Worm (Caenorhabditis elegans) whole organism, L2 larva: ENCODE results near the gene sth-1.

Source experiments
- Y55F3AM.14 ChIP-seq: fragments of 200-800 bp; sonication (Bioruptor generic); optimal IDR thresholded peaks from 2 replicates; lab custom pipeline; 2018; ENCODE audit warnings: mild to moderate bottlenecking, missing genetic modification characterization, missing compliant biosample characterization
- ZK546.5 ChIP-seq: sonication (generic microtip); optimal IDR thresholded peaks from 2 replicates; lab custom pipeline; 2017; ENCODE audit warnings: missing biosample characterization, missing genetic modification characterization
- aly-2 ChIP-seq: fragments of 150-350 bp; optimal IDR thresholded peaks from 2 replicates; lab custom pipeline; 2014; ENCODE audit warnings: missing biosample characterization, missing genetic modification characterization
- ama-1 ChIP-seq: fragments of 150-350 bp; optimal IDR thresholded peaks from 2 replicates; lab custom pipeline; 2018; ENCODE audit warnings: inconsistent platforms
- blmp-1 ChIP-seq: sonication (generic microtip); optimal IDR thresholded peaks from 2 replicates; lab custom pipeline; 2017; ENCODE audit warnings: missing genetic modification characterization, mild to moderate bottlenecking, missing compliant biosample characterization, antibody characterized with exemption, moderate library complexity; ENCODE audit not compliant: insufficient read depth
- ceh-16 ChIP-seq: fragments of 150-350 bp; optimal IDR thresholded peaks from 2 replicates; lab custom pipeline; 2014; ENCODE audit warnings: missing biosample characterization, missing genetic modification characterization
- ceh-82 ChIP-seq: fragments of 150-350 bp; optimal IDR thresholded peaks from 2 replicates; lab custom pipeline; 2014; ENCODE audit warnings: missing biosample characterization, missing genetic modification characterization
- crh-2 ChIP-seq: sonication (generic microtip); optimal IDR thresholded peaks from 2 replicates; lab custom pipeline; 2017; ENCODE audit warnings: missing biosample characterization, missing genetic modification characterization
- egl-27 ChIP-seq: sonication (generic microtip); optimal IDR thresholded peaks from 3 replicates; lab custom pipeline; 2017; ENCODE audit warnings: missing biosample characterization, missing genetic modification reagents, missing genetic modification characterization
- elt-1 ChIP-seq: fragments of 150-350 bp; optimal IDR thresholded peaks from 2 replicates; lab custom pipeline; 2014; ENCODE audit warnings: missing biosample characterization, missing genetic modification characterization
- elt-3 ChIP-seq: sonication (generic microtip); optimal IDR thresholded peaks from 2 replicates; lab custom pipeline; 2017; ENCODE audit warnings: missing biosample characterization, missing genetic modification characterization
- fos-1 ChIP-seq: fragments of 150-350 bp; optimal IDR thresholded peaks from 2 replicates; lab custom pipeline; 2014; ENCODE audit warnings: missing biosample characterization, missing genetic modification characterization
- gmeb-1 ChIP-seq: fragments of 150-350 bp; optimal IDR thresholded peaks from 2 replicates; lab custom pipeline; 2014; ENCODE audit warnings: missing biosample characterization, missing genetic modification characterization
- lin-39 ChIP-seq: fragments of 150-350 bp; optimal IDR thresholded peaks from 2 replicates; lab custom pipeline; 2014; ENCODE audit warnings: missing biosample characterization, missing genetic modification reagents, missing genetic modification characterization
- lsy-2 ChIP-seq, 2 experiments: fragments of 150-350 bp in 1 of 2; sonication (generic microtip) in 1 of 2; optimal IDR thresholded peaks; 2 replicates each; lab custom pipeline; 2014 to 2017; ENCODE audit warnings: missing biosample characterization in 2 of 2, missing genetic modification characterization in 2 of 2
- mab-5 ChIP-seq: fragments of 150-350 bp; optimal IDR thresholded peaks from 2 replicates; lab custom pipeline; 2014; ENCODE audit warnings: missing biosample characterization, missing genetic modification characterization
- mbf-1 ChIP-seq: sonication (generic microtip); optimal IDR thresholded peaks from 2 replicates; lab custom pipeline; 2017; ENCODE audit warnings: missing biosample characterization, missing genetic modification characterization
- mdl-1 ChIP-seq, 2 experiments: fragments of 150-350 bp in 1 of 2; sonication (generic microtip) in 1 of 2; optimal IDR thresholded peaks; 2 replicates each; lab custom pipeline; 2017; ENCODE audit warnings: missing biosample characterization in 2 of 2, missing genetic modification characterization in 2 of 2
- nhr-11 ChIP-seq: fragments of 150-350 bp; optimal IDR thresholded peaks from 2 replicates; lab custom pipeline; 2014; ENCODE audit warnings: missing biosample characterization, missing genetic modification characterization
- nhr-12 ChIP-seq: fragments of 150-350 bp; optimal IDR thresholded peaks from 2 replicates; lab custom pipeline; 2014; ENCODE audit warnings: missing biosample characterization, missing genetic modification characterization
- nhr-129 ChIP-seq: fragments of 150-350 bp; optimal IDR thresholded peaks from 2 replicates; lab custom pipeline; 2014; ENCODE audit warnings: missing biosample characterization, missing genetic modification characterization
- nhr-21 ChIP-seq: fragments of 150-350 bp; optimal IDR thresholded peaks from 2 replicates; lab custom pipeline; 2014; ENCODE audit warnings: missing biosample characterization, missing genetic modification characterization
- nhr-23 ChIP-seq: fragments of 150-350 bp; optimal IDR thresholded peaks from 2 replicates; lab custom pipeline; 2014; ENCODE audit warnings: missing biosample characterization, missing genetic modification reagents, missing genetic modification characterization
- nhr-237 ChIP-seq: fragments of 150-350 bp; optimal IDR thresholded peaks from 2 replicates; lab custom pipeline; 2014; ENCODE audit warnings: missing biosample characterization, missing genetic modification characterization
- nhr-25 ChIP-seq: fragments of 150-350 bp; sonication (generic microtip); optimal IDR thresholded peaks from 3 replicates; lab custom pipeline; 2014; ENCODE audit warnings: missing biosample characterization, missing genetic modification characterization
- nhr-6 ChIP-seq: fragments of 150-350 bp; optimal IDR thresholded peaks from 2 replicates; lab custom pipeline; 2014; ENCODE audit warnings: missing biosample characterization, missing genetic modification characterization
- nhr-77 ChIP-seq: fragments of 150-350 bp; optimal IDR thresholded peaks from 2 replicates; lab custom pipeline; 2014; ENCODE audit warnings: missing biosample characterization, missing genetic modification characterization
- peb-1 ChIP-seq: fragments of 150-350 bp; optimal IDR thresholded peaks from 2 replicates; lab custom pipeline; 2014; ENCODE audit warnings: missing biosample characterization, missing genetic modification characterization
- sem-4 ChIP-seq: fragments of 150-350 bp; optimal IDR thresholded peaks from 2 replicates; lab custom pipeline; 2014; ENCODE audit warnings: missing biosample characterization, missing genetic modification reagents, missing genetic modification characterization
- sma-3 ChIP-seq: sonication (generic microtip); optimal IDR thresholded peaks from 2 replicates; lab custom pipeline; 2016; ENCODE audit warnings: missing genetic modification reagents, missing genetic modification characterization, missing compliant biosample characterization
- sma-9 ChIP-seq, 2 experiments: fragments of 150-350 bp in 1 of 2; sonication (generic microtip) in 1 of 2; optimal IDR thresholded peaks; 2 replicates each; lab custom pipeline; 2014 to 2016; ENCODE audit warnings: missing genetic modification characterization in 2 of 2, mild to moderate bottlenecking in 1 of 2, missing biosample characterization in 1 of 2, missing compliant biosample characterization in 1 of 2, missing genetic modification reagents in 1 of 2, moderate library complexity in 1 of 2
- snpc-4 ChIP-seq: fragments of 150-350 bp; optimal IDR thresholded peaks from 2 replicates; lab custom pipeline; 2014; ENCODE audit warnings: missing biosample characterization, missing genetic modification characterization
- unc-39 ChIP-seq: fragments of 150-350 bp; optimal IDR thresholded peaks from 2 replicates; lab custom pipeline; 2014; ENCODE audit warnings: missing biosample characterization, missing genetic modification characterization
- unc-55 ChIP-seq: fragments of 150-350 bp; sonication (generic microtip); optimal IDR thresholded peaks from 3 replicates; lab custom pipeline; 2014; ENCODE audit warnings: missing biosample characterization, missing genetic modification reagents, missing genetic modification characterization
- unc-62 ChIP-seq: fragments of 150-350 bp; optimal IDR thresholded peaks from 2 replicates; lab custom pipeline; 2014; ENCODE audit warnings: missing biosample characterization, missing genetic modification reagents, missing genetic modification characterization
- zag-1 ChIP-seq: fragments of 150-350 bp; optimal IDR thresholded peaks from 2 replicates; lab custom pipeline; 2014; ENCODE audit warnings: missing biosample characterization, missing genetic modification characterization
- ztf-1 ChIP-seq: fragments of 200-800 bp; sonication (Bioruptor generic); conservative IDR thresholded peaks from 2 replicates; pipeline ENCODE4 v1.3.6; 2022; ENCODE audit warnings: missing genetic modification characterization, missing compliant biosample characterization
- ztf-11 ChIP-seq: sonication (generic microtip); optimal IDR thresholded peaks from 2 replicates; lab custom pipeline; 2017; ENCODE audit warnings: missing biosample characterization, missing genetic modification characterization
- ztf-4 ChIP-seq: fragments of 150-350 bp; optimal IDR thresholded peaks from 2 replicates; lab custom pipeline; 2014; ENCODE audit warnings: missing biosample characterization, missing genetic modification characterization

The sth-1 gene

DNA sequence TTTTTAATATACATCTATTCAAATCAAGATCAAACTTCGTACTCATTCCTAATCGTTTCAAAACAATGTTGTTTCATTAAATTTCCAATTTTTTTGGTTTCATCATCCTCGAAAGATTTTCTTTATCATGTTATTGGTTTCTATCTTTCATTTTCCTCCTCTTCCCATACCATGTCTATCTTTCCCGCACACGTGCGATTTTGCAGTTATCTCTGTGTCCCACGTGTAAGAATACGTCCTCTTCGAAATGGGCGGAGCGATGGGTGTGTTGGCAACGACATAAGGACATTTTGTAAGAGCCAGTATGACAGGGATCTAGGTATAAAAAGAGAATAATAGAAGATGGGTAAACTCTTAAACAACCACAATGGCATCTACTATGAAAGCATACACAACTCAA lies 25.6 kb upstream of the sth-1 start, which contains the start of gene F43H9.4:
F43H9.4 (plus strand) TSS at position 366 of the 400 bp plus-strand sequence.
- TF ChIP-seq nhr-77 (tag; lab: Kevin White, UChicago) (no peak), blmp-1 (tag; lab: Kevin White, UChicago) (peak; percentile 2), zag-1 (no peak), nhr-25 (peak; percentile 82), lin-39 (tag; lab: Kevin White, UChicago) (no peak), unc-62 (GFP tag; lab: Kevin White, UChicago) (no peak), nhr-21 (tag; lab: Kevin White, UChicago) (peak; percentile 42), fos-1 (peak; percentile 11), sma-3 (GFP tag; lab: Kevin White, UChicago) (peak; percentile 66), nhr-129 (tag; lab: Kevin White, UChicago) (peak; percentile 42), mdl-1 (tag; optimal IDR thresholded peaks at IDR 0.05; lab: Kevin White, UChicago) (peak; percentile 77 to 79), sem-4 (tag; lab: Kevin White, UChicago) (no peak), sma-9 (GFP tag; optimal IDR thresholded peaks at IDR 0.05; lab: Kevin White, UChicago) (peak; percentile 92), sma-9 (tag; optimal IDR thresholded peaks at IDR 0.05; lab: Kevin White, UChicago) (no peak), ceh-82 (no peak), crh-2 (tag; lab: Kevin White, UChicago) (peak; percentile 48), nhr-11 (tag; lab: Kevin White, UChicago) (no peak)

DNA sequence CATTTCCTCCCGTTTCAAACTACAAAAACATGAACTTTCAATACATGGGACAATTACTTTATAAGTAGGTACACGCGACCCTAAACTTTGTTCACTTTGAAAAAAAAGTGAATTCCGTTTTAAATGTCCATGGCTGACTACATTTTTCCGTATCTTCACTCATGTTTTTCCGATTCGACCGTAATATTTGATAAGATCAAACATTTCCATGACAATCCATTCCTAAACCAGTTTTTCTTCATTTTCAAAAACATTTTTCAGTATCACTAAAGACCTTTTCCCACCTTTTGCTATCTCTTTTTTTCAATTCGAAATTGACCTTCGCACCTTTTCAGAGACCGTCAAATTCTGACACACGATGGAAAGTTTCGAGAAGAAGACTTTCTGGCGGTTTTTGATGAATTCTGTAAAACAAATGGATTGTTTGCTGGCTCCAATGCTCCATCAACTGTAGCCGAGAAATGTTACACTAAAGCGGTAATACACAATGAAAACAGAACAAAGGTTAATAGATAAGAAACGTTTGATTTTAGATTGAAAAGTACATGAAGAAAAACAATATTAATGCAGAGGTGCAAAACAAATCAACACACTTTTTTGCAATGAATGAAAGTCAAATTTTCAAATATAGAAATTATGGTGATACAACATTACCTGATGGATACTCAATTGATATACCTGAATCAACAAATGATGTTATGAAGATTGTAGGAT lies 24.4 kb upstream of the sth-1 start:
- TF ChIP-seq mab-5 (tag; lab: Kevin White, UChicago): no peak
- TF ChIP-seq elt-1 (tag; lab: Kevin White, UChicago): no peak
- TF ChIP-seq nhr-25: peak; percentile 56
- TF ChIP-seq unc-55 (GFP tag; lab: Kevin White, UChicago): no peak
- TF ChIP-seq ztf-1 (GFP tag; lab: Robert Waterston, UW): no peak
- no peak for TF ChIP-seq lin-39 (tag; lab: Kevin White, UChicago)
- TF ChIP-seq mbf-1: no peak
- no peak for TF ChIP-seq peb-1 (tag; lab: Kevin White, UChicago)
- no peak for TF ChIP-seq ama-1 (lab: Kevin White, UChicago)
- no peak for TF ChIP-seq nhr-6 (tag; lab: Kevin White, UChicago)
- TF ChIP-seq ztf-4: no peak
- no peak for TF ChIP-seq unc-39 (tag; lab: Kevin White, UChicago)
- TF ChIP-seq nhr-237 (tag; lab: Kevin White, UChicago): no peak
- no peak for TF ChIP-seq nhr-11 (tag; lab: Kevin White, UChicago)
- TF ChIP-seq sma-9 (GFP tag; optimal IDR thresholded peaks at IDR 0.05; lab: Kevin White, UChicago): peak; percentile 70
- TF ChIP-seq sma-9 (tag; optimal IDR thresholded peaks at IDR 0.05; lab: Kevin White, UChicago): no peak
- TF ChIP-seq elt-3 (tag; lab: Kevin White, UChicago): no peak
- no peak for TF ChIP-seq nhr-129 (tag; lab: Kevin White, UChicago)
- TF ChIP-seq sma-3 (GFP tag; lab: Kevin White, UChicago): peak; percentile 18
- TF ChIP-seq aly-2 (tag; lab: Kevin White, UChicago): no peak
- no peak for TF ChIP-seq snpc-4
- TF ChIP-seq ztf-11 (tag; lab: Kevin White, UChicago): no peak
- no peak for TF ChIP-seq ZK546.5 (tag; lab: Kevin White, UChicago)
- TF ChIP-seq nhr-77 (tag; lab: Kevin White, UChicago): no peak
- TF ChIP-seq blmp-1 (tag; lab: Kevin White, UChicago): peak; percentile 42
- TF ChIP-seq unc-62 (GFP tag; lab: Kevin White, UChicago): no peak
- no peak for TF ChIP-seq ceh-16 (tag; lab: Kevin White, UChicago)
- no peak for TF ChIP-seq ceh-82
- TF ChIP-seq mdl-1 (tag; optimal IDR thresholded peaks at IDR 0.05; lab: Kevin White, UChicago): no peak
- no peak for TF ChIP-seq sem-4 (tag; lab: Kevin White, UChicago)

DNA sequence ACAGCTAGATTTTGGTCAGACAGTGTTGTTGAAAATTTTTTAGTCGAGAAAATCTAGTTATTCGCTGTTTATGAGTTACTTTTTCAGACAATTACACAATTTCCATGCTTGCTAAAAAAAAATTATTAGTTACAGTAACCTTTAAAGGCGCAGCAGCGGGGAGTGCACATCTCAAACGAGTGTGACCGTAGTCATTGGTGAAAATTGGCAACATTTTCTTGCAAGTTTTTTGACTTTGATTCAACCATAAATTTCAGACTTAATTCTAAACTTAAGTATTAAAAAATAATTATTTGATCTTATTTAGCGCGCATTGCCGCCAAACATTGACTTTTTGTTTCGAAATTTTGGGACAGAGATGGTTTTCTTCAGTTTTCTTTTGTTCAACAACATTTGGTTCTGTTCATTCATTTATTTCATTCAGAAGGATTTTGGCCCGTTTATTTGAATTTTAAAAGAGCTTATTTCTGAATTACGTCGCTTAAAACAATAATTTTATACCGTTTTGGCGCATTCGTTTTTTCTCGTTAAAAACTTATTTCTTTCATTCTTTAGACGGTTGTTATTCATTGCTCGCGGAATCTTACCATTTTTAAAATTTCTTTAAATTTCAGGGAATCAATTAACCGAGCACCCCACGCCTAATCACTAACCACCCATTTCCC lies 23.0 kb upstream of the sth-1 start, which contains the start of gene oma-2:
oma-2 (plus strand) TSS at position 615 of the 665 bp plus-strand sequence.
- TF ChIP-seq nhr-11 (tag; lab: Kevin White, UChicago) (no peak), egl-27 (tag; lab: Kevin White, UChicago) (no peak), sem-4 (tag; lab: Kevin White, UChicago) (no peak), gmeb-1 (tag; lab: Kevin White, UChicago) (no peak), ama-1 (lab: Kevin White, UChicago) (no peak), nhr-23 (tag; lab: Kevin White, UChicago) (no peak), nhr-12 (tag; lab: Kevin White, UChicago) (no peak), mbf-1 (no peak), nhr-129 (tag; lab: Kevin White, UChicago) (no peak), ceh-16 (tag; lab: Kevin White, UChicago) (no peak), elt-3 (tag; lab: Kevin White, UChicago) (no peak), unc-62 (GFP tag; lab: Kevin White, UChicago) (no peak), sma-9 (GFP tag; optimal IDR thresholded peaks at IDR 0.05; lab: Kevin White, UChicago) (no peak), sma-9 (tag; optimal IDR thresholded peaks at IDR 0.05; lab: Kevin White, UChicago) (no peak), lsy-2 (tag; optimal IDR thresholded peaks at IDR 0.05; lab: Kevin White, UChicago) (no peak), mab-5 (tag; lab: Kevin White, UChicago) (no peak), ztf-4 (no peak), Y55F3AM.14 (GFP tag; lab: Kevin White, UChicago) (no peak), zag-1 (no peak)
